Worm (Caenorhabditis elegans): ENCODE measurements around the gene sre-50.

sre-50 gene

ce11 chrII:12335430-12335829, 32.1 kb downstream of the sre-50 start, which contains the start of gene sre-52:
Gene sre-52, plus strand, starts transcription at chrII:12335730.
- no peak for TF ChIP-seq unc-39 (tag; optimal IDR thresholded peaks at IDR 0.05)
- TF ChIP-seq drap-1 (GFP tag; optimal IDR thresholded peaks at IDR 0.05) = no peak
- no peak for TF ChIP-seq mls-2 (tag; optimal IDR thresholded peaks at IDR 0.05)
- TF ChIP-seq ham-2 (GFP tag; optimal IDR thresholded peaks at IDR 0.05) = no peak
- TF ChIP-seq M03D4.4 (tag; optimal IDR thresholded peaks at IDR 0.05) = no peak
- TF ChIP-seq nhr-237 (tag; optimal IDR thresholded peaks at IDR 0.05) = no peak
- no peak for TF ChIP-seq zip-8 (tag; optimal IDR thresholded peaks at IDR 0.05)
- TF ChIP-seq mep-1 (tag; optimal IDR thresholded peaks at IDR 0.05) = no peak
- TF ChIP-seq nhr-28 (tag; optimal IDR thresholded peaks at IDR 0.05) = no peak
- TF ChIP-seq lin-13 (tag; optimal IDR thresholded peaks at IDR 0.05) = no peak
- TF ChIP-seq nhr-2 (tag; optimal IDR thresholded peaks at IDR 0.05) = no peak
- TF ChIP-seq sptf-1 (tag; optimal IDR thresholded peaks at IDR 0.05) = no peak
- no peak for TF ChIP-seq ztf-11 (tag; optimal IDR thresholded peaks at IDR 0.05)
- no peak for TF ChIP-seq unc-120 (tag; optimal IDR thresholded peaks at IDR 0.05; ENCODE audit: poor library complexity, severe bottlenecking)
- no peak for TF ChIP-seq cnd-1 (tag; optimal IDR thresholded peaks at IDR 0.05)
- no peak for TF ChIP-seq bed-3 (GFP tag; optimal IDR thresholded peaks at IDR 0.05)

- TF ChIP-seq mep-1 (tag; optimal IDR thresholded peaks at IDR 0.05) (peak; percentile 65), pha-4 (tag; optimal IDR thresholded peaks at IDR 0.05) (peak; percentile 56), flh-1 (GFP tag; optimal IDR thresholded peaks at IDR 0.05) (no peak), zip-8 (tag; optimal IDR thresholded peaks at IDR 0.05) (no peak), ceh-39 (tag; optimal IDR thresholded peaks at IDR 0.05) (peak; percentile 44), sptf-1 (tag; optimal IDR thresholded peaks at IDR 0.05) (peak; percentile 9), ces-1 (GFP tag; optimal IDR thresholded peaks at IDR 0.05) (peak; percentile 95), nhr-237 (tag; optimal IDR thresholded peaks at IDR 0.05) (peak; percentile 36), mls-2 (tag; optimal IDR thresholded peaks at IDR 0.05) (peak; percentile 79), unc-39 (tag; optimal IDR thresholded peaks at IDR 0.05) (no peak), lin-13 (tag; optimal IDR thresholded peaks at IDR 0.05) (peak; percentile 19), cnd-1 (tag; optimal IDR thresholded peaks at IDR 0.05) (peak; percentile 30), drap-1 (GFP tag; optimal IDR thresholded peaks at IDR 0.05) (no peak), ceh-43 (GFP tag; optimal IDR thresholded peaks at IDR 0.05) (no peak), bed-3 (GFP tag; optimal IDR thresholded peaks at IDR 0.05) (no peak), mab-5 (tag; optimal IDR thresholded peaks at IDR 0.05) (no peak), lsy-2 (tag; optimal IDR thresholded peaks at IDR 0.05) (peak; percentile 87), unc-120 (tag; optimal IDR thresholded peaks at IDR 0.05; ENCODE audit: poor library complexity, severe bottlenecking) (peak; percentile 64), M03D4.4 (tag; optimal IDR thresholded peaks at IDR 0.05) (peak; percentile 10)
Observed at ce11 chrII:12339152-12339551, 35.8 kb downstream of the sre-50 start.

- TF ChIP-seq ces-1 (GFP tag; optimal IDR thresholded peaks at IDR 0.05) (no peak), ceh-43 (GFP tag; optimal IDR thresholded peaks at IDR 0.05) (no peak), hlh-1 (tag; optimal IDR thresholded peaks at IDR 0.05) (no peak), M03D4.4 (tag; optimal IDR thresholded peaks at IDR 0.05) (no peak), ztf-11 (tag; optimal IDR thresholded peaks at IDR 0.05) (no peak), cnd-1 (tag; optimal IDR thresholded peaks at IDR 0.05) (no peak), nhr-2 (tag; optimal IDR thresholded peaks at IDR 0.05) (no peak), mab-5 (tag; optimal IDR thresholded peaks at IDR 0.05) (no peak), lin-13 (tag; optimal IDR thresholded peaks at IDR 0.05) (no peak), sem-2 (GFP tag; optimal IDR thresholded peaks at IDR 0.05) (no peak), zip-8 (tag; optimal IDR thresholded peaks at IDR 0.05) (no peak), lin-32 (GFP tag; optimal IDR thresholded peaks at IDR 0.05) (no peak), nhr-76 (tag; optimal IDR thresholded peaks at IDR 0.05) (no peak), nhr-12 (tag; optimal IDR thresholded peaks at IDR 0.05) (no peak), nhr-237 (tag; optimal IDR thresholded peaks at IDR 0.05) (no peak), bed-3 (GFP tag; optimal IDR thresholded peaks at IDR 0.05) (no peak), unc-120 (tag; optimal IDR thresholded peaks at IDR 0.05; ENCODE audit: poor library complexity, severe bottlenecking) (no peak)
Observed at ce11 chrII:12339644-12340043, 36.3 kb downstream of the sre-50 start, which contains the start of gene sop-2. Gene sop-2, plus strand, starts transcription at chrII:12339944.

ce11 chrII:12341566-12342223, 38.4 kb downstream of the sre-50 start:
- TF ChIP-seq mls-2 (tag; optimal IDR thresholded peaks at IDR 0.05) = no peak
- no peak for TF ChIP-seq tbx-8 (GFP tag; optimal IDR thresholded peaks at IDR 0.05)
- no peak for TF ChIP-seq ztf-11 (tag; optimal IDR thresholded peaks at IDR 0.05)
- TF ChIP-seq ham-2 (GFP tag; optimal IDR thresholded peaks at IDR 0.05) = no peak
- no peak for TF ChIP-seq lin-32 (GFP tag; optimal IDR thresholded peaks at IDR 0.05)
- no peak for TF ChIP-seq nhr-28 (tag; optimal IDR thresholded peaks at IDR 0.05)
- TF ChIP-seq unc-62 (GFP tag; optimal IDR thresholded peaks at IDR 0.05) = no peak
- no peak for TF ChIP-seq sem-2 (GFP tag; optimal IDR thresholded peaks at IDR 0.05)
- TF ChIP-seq snpc-4 (tag; optimal IDR thresholded peaks at IDR 0.05) = no peak
- no peak for TF ChIP-seq zip-8 (tag; optimal IDR thresholded peaks at IDR 0.05)
